Worm (Caenorhabditis elegans): Measurements from ENCODE around the gene T25B2.2.

Gene T25B2.2

ce11 chrX:6169252-6169651, at the start of gene T25B2.2:
Gene T25B2.2, plus strand, starts transcription at chrX:6169643.
- TF ChIP-seq zim-3 (tag; optimal IDR thresholded peaks at IDR 0.05) (no peak), ztf-3 (GFP tag; optimal IDR thresholded peaks at IDR 0.05) (no peak), Y95B8A.8 (GFP tag; IDR thresholded peaks at IDR 0.05) (no peak), nhr-80 (tag; optimal IDR thresholded peaks at IDR 0.05) (peak; percentile 80)

- peak; percentile 28 for TF ChIP-seq pha-4 (tag; optimal IDR thresholded peaks at IDR 0.05)
- no peak for TF ChIP-seq snpc-4 (GFP tag; optimal IDR thresholded peaks at IDR 0.05)
- TF ChIP-seq snpc-4 (tag; optimal IDR thresholded peaks at IDR 0.05): no peak
- no peak for TF ChIP-seq mxl-1 (tag; optimal IDR thresholded peaks at IDR 0.05)
- no peak for TF ChIP-seq F33H1.4 (GFP tag; IDR thresholded peaks at IDR 0.05)
- no peak for TF ChIP-seq lin-54 (GFP tag; optimal IDR thresholded peaks at IDR 0.05)
- no peak for TF ChIP-seq Y79H2A.3 (GFP tag; conservative IDR thresholded peaks at IDR 0.05)
- no peak for TF ChIP-seq snpc-1.1 (tag; optimal IDR thresholded peaks at IDR 0.05; ENCODE audit: insufficient read depth)
- TF ChIP-seq nhr-179 (tag; optimal IDR thresholded peaks at IDR 0.05): no peak
These were observed 48.2 kb upstream of the T25B2.2 start for ce11 chrX:6121279-6121678.

ce11 chrX:6122026-6122425, 47.4 kb upstream of the T25B2.2 start, which contains the start of gene nnt-1:
Gene nnt-1, plus strand, starts transcription at chrX:6122311.
- no peak for TF ChIP-seq F33H1.4 (GFP tag; IDR thresholded peaks at IDR 0.05)
- TF ChIP-seq ztf-3 (GFP tag; optimal IDR thresholded peaks at IDR 0.05): no peak
- no peak for TF ChIP-seq hlh-12 (tag; optimal IDR thresholded peaks at IDR 0.05)
- TF ChIP-seq lsl-1 (GFP tag; optimal IDR thresholded peaks at IDR 0.05): no peak
- no peak for TF ChIP-seq nhr-90 (tag; optimal IDR thresholded peaks at IDR 0.05)
- no peak for TF ChIP-seq ZK185.1 (tag; optimal IDR thresholded peaks at IDR 0.05; ENCODE audit: poor library complexity, severe bottlenecking)
- no peak for TF ChIP-seq hrde-1 (tag; optimal IDR thresholded peaks at IDR 0.05; ENCODE audit: borderline replicate concordance)
- TF ChIP-seq nhr-27 (tag; optimal IDR thresholded peaks at IDR 0.05): no peak
- no peak for TF ChIP-seq repo-1 (tag; optimal IDR thresholded peaks at IDR 0.05)
- no peak for TF ChIP-seq attf-6 (GFP tag; IDR thresholded peaks at IDR 0.05)
- TF ChIP-seq ama-1 (optimal IDR thresholded peaks at IDR 0.05): no peak
- TF ChIP-seq ama-1 (GFP tag; optimal IDR thresholded peaks at IDR 0.05): no peak

- TF ChIP-seq attf-5 (GFP tag; optimal IDR thresholded peaks at IDR 0.05): no peak
- TF ChIP-seq zfh-2 (GFP tag; conservative IDR thresholded peaks at IDR 0.05): peak; percentile 53
- peak; percentile 34 for TF ChIP-seq nhr-80 (tag; optimal IDR thresholded peaks at IDR 0.05)
- peak; percentile 2 for TF ChIP-seq chd-7 (tag; optimal IDR thresholded peaks at IDR 0.05)
- TF ChIP-seq unc-62 (GFP tag; optimal IDR thresholded peaks at IDR 0.05): no peak
- no peak for TF ChIP-seq athp-1 (tag; optimal IDR thresholded peaks at IDR 0.05)
- no peak for TF ChIP-seq cebp-1 (GFP tag; IDR thresholded peaks at IDR 0.05)
- peak; percentile 38 for TF ChIP-seq cebp-1 (tag; optimal IDR thresholded peaks at IDR 0.05)
- TF ChIP-seq cebp-2 (GFP tag; IDR thresholded peaks at IDR 0.05): no peak
- TF ChIP-seq F55B11.4 (tag; optimal IDR thresholded peaks at IDR 0.05; ENCODE audit: borderline replicate concordance, insufficient read depth): no peak
- TF ChIP-seq nfyb-1 (GFP tag; IDR thresholded peaks at IDR 0.05): peak; percentile 63; the same call in 1 of the 2 replicates
- TF ChIP-seq C17E4.6 (GFP tag; IDR thresholded peaks at IDR 0.05): 0 out of 2 replicates have a peak, but pooled peaks have one; percentile 22
- no peak for TF ChIP-seq zim-3 (tag; optimal IDR thresholded peaks at IDR 0.05)
- TF ChIP-seq dox-1 (GFP tag; IDR thresholded peaks at IDR 0.05): peak; percentile 51; the same call in 1 of the 2 replicates
- no peak for TF ChIP-seq attf-3 (GFP tag; conservative IDR thresholded peaks at IDR 0.05)
- TF ChIP-seq mel-28 (tag; optimal IDR thresholded peaks at IDR 0.05; ENCODE audit: borderline replicate concordance): no peak
These were observed 41.2 kb upstream of the T25B2.2 start, which contains the start of gene C15H9.9 for ce11 chrX:6128225-6128686. Gene C15H9.9, minus strand, starts transcription at chrX:6128275.

Data from whole organism, young adult.